Worm (Caenorhabditis elegans) whole organism, midembryonic: Measurements from ENCODE around the gene T19D2.3.

Experiments used
- T22C8.4 ChIP-seq: fragments of 200-800 bp; sonication (Bioruptor generic); IDR thresholded peaks from 2 replicates; pipeline ENCODE4 v1.3.6; 2022; ENCODE audit warnings: missing genetic modification characterization, missing compliant biosample characterization
- flt-1 ChIP-seq: fragments of 200-800 bp; sonication (Bioruptor generic); IDR thresholded peaks from 2 replicates; pipeline ENCODE4 v1.3.6; 2022; ENCODE audit warnings: missing genetic modification characterization, missing compliant biosample characterization
- klf-2 ChIP-seq: fragments of 200-800 bp; sonication (Bioruptor generic); conservative IDR thresholded peaks from 2 replicates; pipeline ENCODE4 v1.3.6; 2022; ENCODE audit warnings: missing genetic modification reagents, missing genetic modification characterization, missing compliant biosample characterization
- med-1 ChIP-seq: sonication (generic microtip); optimal IDR thresholded peaks from 2 replicates; lab custom pipeline; 2017; ENCODE audit warnings: missing genetic modification characterization, mild to moderate bottlenecking, missing compliant biosample characterization, antibody characterized with exemption, missing genetic modification reagents; ENCODE audit not compliant: insufficient read depth
- ref-1 ChIP-seq: fragments of 200-800 bp; sonication (Bioruptor generic); conservative IDR thresholded peaks from 2 replicates; pipeline ENCODE4 v1.3.6; 2022; ENCODE audit warnings: missing genetic modification reagents, missing genetic modification characterization, missing compliant biosample characterization
- tab-1 ChIP-seq: fragments of 200-800 bp; sonication (Bioruptor generic); IDR thresholded peaks from 2 replicates; pipeline ENCODE4 v1.3.6; 2022; ENCODE audit warnings: missing genetic modification characterization, missing compliant biosample characterization
- ztf-23 ChIP-seq: fragments of 200-800 bp; sonication (Bioruptor generic); IDR thresholded peaks from 2 replicates; pipeline ENCODE4 v1.3.6; 2022; ENCODE audit warnings: missing genetic modification reagents, missing genetic modification characterization, missing compliant biosample characterization
- ztf-29 ChIP-seq: fragments of 200-800 bp; sonication (Bioruptor generic); IDR thresholded peaks from 2 replicates; pipeline ENCODE4 v1.3.6; 2022; ENCODE audit warnings: missing genetic modification reagents, missing genetic modification characterization, missing compliant biosample characterization

DNA sequence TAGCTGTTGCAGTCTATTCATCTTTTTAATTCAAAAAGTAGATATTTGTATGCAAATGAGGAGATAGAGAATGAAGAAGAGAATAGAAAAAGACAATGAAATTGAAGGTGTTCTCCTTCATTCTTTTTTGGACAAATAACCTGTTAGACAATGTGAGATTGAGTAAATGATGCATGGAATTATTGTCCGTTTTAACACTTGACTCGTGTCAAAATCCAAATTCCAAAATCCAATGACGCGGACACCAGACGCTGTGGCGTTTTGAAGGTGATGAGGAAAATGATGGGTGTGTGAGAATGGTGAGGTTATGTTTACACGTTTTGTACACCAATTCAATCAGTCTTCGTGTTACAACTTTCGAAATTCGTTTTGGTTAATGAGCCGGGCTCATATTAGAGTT lies 40.1 kb downstream of the T19D2.3 start:
- TF ChIP-seq flt-1 (GFP tag; lab: Robert Waterston, UW) (no peak), T22C8.4 (GFP tag; lab: Robert Waterston, UW) (no peak), med-1 (GFP tag; lab: Kevin White, UChicago) (no peak), klf-2 (GFP tag; lab: Robert Waterston, UW) (no peak), ztf-29 (GFP tag; lab: Robert Waterston, UW) (no peak), tab-1 (GFP tag; lab: Robert Waterston, UW) (no peak), ztf-23 (no peak), ref-1 (GFP tag; lab: Robert Waterston, UW) (no peak)
